ENCODE assay signal across 3 worm cellular contexts in genomic region chrX:528761-529160, ce11.
TF ChIP-seq lines count a peak whose summit lies in the region.

No protein-coding gene starts in this region.

TF ChIP-seq in whole organism, L1 larva, 84 proteins besides CTCF, POLR2A, EP300 and RAD21:
- TF ChIP-seq lin-35 (GFP tag; optimal IDR thresholded peaks at IDR 0.05; lab: Kevin White, UChicago) (no peak), sup-37 (GFP tag; optimal IDR thresholded peaks at IDR 0.05; lab: Kevin White, UChicago) (no peak), hlh-4 (tag; optimal IDR thresholded peaks at IDR 0.05; lab: Kevin White, UChicago) (no peak), nhr-85 (tag; lab: Kevin White, UChicago) (peak; percentile 23)

TF ChIP-seq in whole organism, L4 larva, 104 proteins besides CTCF, POLR2A, EP300 and RAD21:
- TF ChIP-seq set-16 (GFP tag; IDR thresholded peaks at IDR 0.05; lab: Robert Waterston, UW) (peak; percentile 62; the same call in 1 of the 2 replicates), nhr-111 (GFP tag; optimal IDR thresholded peaks at IDR 0.05; lab: Kevin White, UChicago) (no peak)

TF ChIP-seq in whole organism, young adult, 124 proteins besides CTCF, POLR2A, EP300 and RAD21:
- TF ChIP-seq zfh-2 (GFP tag; conservative IDR thresholded peaks at IDR 0.05; lab: Robert Waterston, UW) (peak; percentile 61; the same call in 1 of the 2 replicates), aptf-3 (GFP tag; IDR thresholded peaks at IDR 0.05; lab: Robert Waterston, UW) (no peak)
